Worm (Caenorhabditis elegans) whole organism, late embryonic: Measurements from ENCODE around the gene zig-10.

ENCODE experiments used
- C08G9.2 ChIP-seq: sonication (generic microtip); optimal IDR thresholded peaks from 2 replicates; lab custom pipeline; 2016; ENCODE audit warnings: mild to moderate bottlenecking, missing genetic modification characterization, moderate library complexity, missing compliant biosample characterization
- F13H6.1 ChIP-seq: sonication (generic microtip); optimal IDR thresholded peaks from 2 replicates; lab custom pipeline; 2016; ENCODE audit warnings: missing genetic modification characterization, missing compliant biosample characterization
- K02D7.2 ChIP-seq: sonication (generic microtip); optimal IDR thresholded peaks from 2 replicates; lab custom pipeline; 2017; ENCODE audit warnings: mild to moderate bottlenecking, missing genetic modification characterization, missing compliant biosample characterization
- T23F11.4 ChIP-seq: fragments of 200-800 bp; sonication (Bioruptor generic); optimal IDR thresholded peaks from 2 replicates; lab custom pipeline; 2018; ENCODE audit warnings: mild to moderate bottlenecking, missing genetic modification characterization, missing compliant biosample characterization
- ahr-1 ChIP-seq: sonication (generic microtip); optimal IDR thresholded peaks from 2 replicates; lab custom pipeline; 2016; ENCODE audit warnings: missing genetic modification characterization, missing compliant biosample characterization
- ceh-18 ChIP-seq: sonication (generic microtip); optimal IDR thresholded peaks from 2 replicates; lab custom pipeline; 2016; ENCODE audit warnings: missing genetic modification characterization, missing compliant biosample characterization
- ceh-2 ChIP-seq: sonication (generic microtip); optimal IDR thresholded peaks from 2 replicates; lab custom pipeline; 2016; ENCODE audit warnings: missing genotype, missing genetic modification characterization, missing compliant biosample characterization
- ceh-22 ChIP-seq: sonication (generic microtip); optimal IDR thresholded peaks from 2 replicates; lab custom pipeline; 2017; ENCODE audit warnings: missing biosample characterization, missing genetic modification characterization
- ceh-30 ChIP-seq: fragments of 150-350 bp; optimal IDR thresholded peaks from 2 replicates; lab custom pipeline; 2014; ENCODE audit warnings: missing biosample characterization, missing genetic modification characterization
- ceh-48 ChIP-seq: sonication (generic microtip); optimal IDR thresholded peaks from 2 replicates; lab custom pipeline; 2016; ENCODE audit warnings: missing genetic modification characterization, inconsistent platforms, missing compliant biosample characterization
- ceh-6 ChIP-seq: fragments of 200-800 bp; sonication (Bioruptor generic); optimal IDR thresholded peaks from 2 replicates; lab custom pipeline; 2018; ENCODE audit warnings: mild to moderate bottlenecking, missing genetic modification characterization, missing compliant biosample characterization
- ceh-9 ChIP-seq: sonication (generic microtip); optimal IDR thresholded peaks from 2 replicates; lab custom pipeline; 2016; ENCODE audit warnings: mild to moderate bottlenecking, missing genetic modification characterization, inconsistent platforms, missing compliant biosample characterization
- che-1 ChIP-seq: sonication (generic microtip); optimal IDR thresholded peaks from 2 replicates; lab custom pipeline; 2016; ENCODE audit warnings: mild to moderate bottlenecking, missing genetic modification characterization, missing compliant biosample characterization
- dmd-4 ChIP-seq: sonication (generic microtip); optimal IDR thresholded peaks from 2 replicates; lab custom pipeline; 2016; ENCODE audit warnings: borderline replicate concordance, missing genetic modification characterization, missing compliant biosample characterization
- elt-4 ChIP-seq: sonication (generic microtip); optimal IDR thresholded peaks from 2 replicates; lab custom pipeline; 2016; ENCODE audit warnings: missing genetic modification characterization, missing compliant biosample characterization
- ets-4 ChIP-seq: sonication (generic microtip); optimal IDR thresholded peaks from 2 replicates; lab custom pipeline; 2016; ENCODE audit warnings: missing genetic modification characterization, missing compliant biosample characterization
- fax-1 ChIP-seq: sonication (generic microtip); optimal IDR thresholded peaks from 2 replicates; lab custom pipeline; 2016; ENCODE audit warnings: missing genotype, missing genetic modification characterization, missing compliant biosample characterization
- fkh-10 ChIP-seq: fragments of 150-350 bp; optimal IDR thresholded peaks from 2 replicates; lab custom pipeline; 2014; ENCODE audit warnings: missing biosample characterization, missing genetic modification reagents, missing genetic modification characterization
- fkh-6 ChIP-seq: sonication (generic microtip); optimal IDR thresholded peaks from 2 replicates; lab custom pipeline; 2016; ENCODE audit warnings: missing genetic modification characterization, missing compliant biosample characterization
- hlh-13 ChIP-seq: fragments of 200-800 bp; sonication (Bioruptor generic); optimal IDR thresholded peaks from 2 replicates; lab custom pipeline; 2018; ENCODE audit warnings: mild to moderate bottlenecking, missing genetic modification characterization, missing compliant biosample characterization
- hlh-15 ChIP-seq: sonication (generic microtip); optimal IDR thresholded peaks from 2 replicates; lab custom pipeline; 2016; ENCODE audit warnings: missing genetic modification characterization, missing compliant biosample characterization
- hlh-8 ChIP-seq: sonication (generic microtip); optimal IDR thresholded peaks from 2 replicates; lab custom pipeline; 2016; ENCODE audit warnings: missing genotype, missing genetic modification characterization, missing compliant biosample characterization
- lim-6 ChIP-seq: sonication (generic microtip); optimal IDR thresholded peaks from 2 replicates; lab custom pipeline; 2016; ENCODE audit warnings: missing genetic modification characterization, missing compliant biosample characterization
- madf-2 ChIP-seq: sonication (generic microtip); optimal IDR thresholded peaks from 2 replicates; lab custom pipeline; 2017; ENCODE audit warnings: missing genetic modification characterization, missing compliant biosample characterization
- nhr-11 ChIP-seq: fragments of 150-350 bp; optimal IDR thresholded peaks from 2 replicates; lab custom pipeline; 2014; ENCODE audit warnings: missing biosample characterization, missing genetic modification characterization
- pag-3 ChIP-seq: sonication (generic microtip); optimal IDR thresholded peaks from 2 replicates; lab custom pipeline; 2016; ENCODE audit warnings: missing compliant biosample characterization, missing genetic modification characterization, borderline replicate concordance
- pat-9 ChIP-seq: fragments of 200-800 bp; sonication (Bioruptor generic); optimal IDR thresholded peaks from 2 replicates; lab custom pipeline; 2018; ENCODE audit warnings: mild to moderate bottlenecking, missing genetic modification characterization, moderate library complexity, missing compliant biosample characterization
- pha-2 ChIP-seq: sonication (generic microtip); optimal IDR thresholded peaks from 2 replicates; lab custom pipeline; 2017; ENCODE audit warnings: mild to moderate bottlenecking, missing genetic modification characterization, missing compliant biosample characterization
- pros-1 ChIP-seq: fragments of 150-350 bp; optimal IDR thresholded peaks from 2 replicates; lab custom pipeline; 2014; ENCODE audit warnings: missing biosample characterization, missing genetic modification reagents, missing genetic modification characterization
- ref-2 ChIP-seq: sonication (generic microtip); optimal IDR thresholded peaks from 2 replicates; lab custom pipeline; 2016; ENCODE audit warnings: missing genetic modification characterization, missing compliant biosample characterization
- rnt-1 ChIP-seq: sonication (generic microtip); optimal IDR thresholded peaks from 2 replicates; lab custom pipeline; 2016; ENCODE audit warnings: missing genetic modification characterization, missing compliant biosample characterization
- sdc-2 ChIP-seq: sonication (generic microtip); optimal IDR thresholded peaks from 2 replicates; lab custom pipeline; 2016; ENCODE audit warnings: missing genotype, missing genetic modification characterization, missing compliant biosample characterization
- tbx-2 ChIP-seq: sonication (generic microtip); optimal IDR thresholded peaks from 2 replicates; lab custom pipeline; 2016; ENCODE audit warnings: missing genetic modification characterization, missing compliant biosample characterization
- tbx-7 ChIP-seq: sonication (generic microtip); optimal IDR thresholded peaks from 2 replicates; lab custom pipeline; 2016; ENCODE audit warnings: missing genotype, missing genetic modification characterization, missing compliant biosample characterization
- unc-42 ChIP-seq: sonication (generic microtip); optimal IDR thresholded peaks from 2 replicates; lab custom pipeline; 2016; ENCODE audit warnings: missing genotype, missing genetic modification characterization, missing compliant biosample characterization
- unc-55 ChIP-seq: sonication (generic microtip); optimal IDR thresholded peaks from 2 replicates; lab custom pipeline; 2017; ENCODE audit warnings: missing biosample characterization, missing genetic modification reagents, missing genetic modification characterization
- unc-86 ChIP-seq: sonication (generic microtip); optimal IDR thresholded peaks from 2 replicates; lab custom pipeline; 2016; ENCODE audit warnings: missing genetic modification characterization, missing compliant biosample characterization
- zip-5 ChIP-seq: sonication (generic microtip); optimal IDR thresholded peaks from 2 replicates; lab custom pipeline; 2016; ENCODE audit warnings: missing genetic modification characterization, missing compliant biosample characterization

Gene zig-10

DNA sequence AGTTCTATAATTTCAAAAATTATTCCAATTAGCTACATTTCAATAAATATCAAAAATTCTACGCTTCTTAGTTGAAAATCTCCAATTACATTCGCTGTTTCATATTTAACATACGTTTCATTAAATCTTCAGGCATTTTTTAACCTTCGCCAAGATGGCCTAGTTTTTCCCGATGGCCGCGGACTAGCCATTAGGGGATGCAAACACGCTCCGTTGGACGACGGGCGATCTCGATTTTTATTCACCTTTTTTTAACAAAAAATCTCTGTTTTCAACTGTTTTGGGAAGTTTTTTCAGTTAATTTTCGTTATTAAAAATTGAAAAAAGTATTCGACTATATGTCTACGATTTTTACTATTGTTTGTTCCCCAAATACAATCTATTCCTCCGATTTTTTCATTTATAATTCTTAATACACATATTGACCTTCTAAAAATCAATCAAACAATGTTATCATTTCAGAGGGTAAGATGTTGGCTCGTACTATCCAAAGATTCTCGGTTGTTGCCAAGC lies 15.3 kb upstream of the zig-10 start, which contains the start of gene F58F12.1 (continued):
- TF ChIP-seq tbx-7 (tag; lab: Kevin White, UChicago) (peak; percentile 74), madf-2 (no peak), hlh-8 (tag; lab: Kevin White, UChicago) (peak; percentile 71), sdc-2 (tag; lab: Kevin White, UChicago) (no peak), ceh-30 (tag; lab: Kevin White, UChicago) (no peak), nhr-11 (tag; lab: Kevin White, UChicago) (no peak), elt-4 (tag; lab: Kevin White, UChicago) (no peak), ets-4 (tag; lab: Kevin White, UChicago) (peak; percentile 82), fkh-6 (tag; lab: Kevin White, UChicago) (peak; percentile 35), ahr-1 (no peak), pros-1 (no peak), hlh-13 (GFP tag; lab: Kevin White, UChicago) (no peak), F13H6.1 (tag; lab: Kevin White, UChicago) (peak; percentile 38), pag-3 (tag; lab: Kevin White, UChicago) (no peak), ref-2 (tag; lab: Kevin White, UChicago) (peak; percentile 56), ceh-6 (GFP tag; lab: Kevin White, UChicago) (no peak), fkh-10 (GFP tag; lab: Kevin White, UChicago) (no peak)

DNA sequence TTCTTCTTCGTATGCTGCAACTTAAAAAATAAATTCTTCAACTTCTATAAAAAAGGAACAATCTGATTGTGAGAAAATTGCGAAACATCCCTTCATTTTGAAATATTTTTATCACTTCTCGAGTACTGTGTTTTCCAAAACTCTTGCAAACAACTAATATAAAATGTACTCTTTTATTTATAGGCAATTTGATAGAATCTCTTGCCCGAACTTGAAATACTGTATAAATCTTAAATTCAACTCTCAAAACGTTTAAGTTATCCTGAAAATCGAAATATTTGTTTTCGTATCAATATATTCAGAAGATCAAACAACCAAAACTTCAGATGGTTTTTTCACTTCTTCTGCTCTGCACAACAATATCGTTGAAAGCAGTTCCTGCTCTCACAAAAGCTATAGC lies 12.0 kb upstream of the zig-10 start, which contains the start of gene F58F12.4:
F58F12.4 (plus strand) TSS at position 301 of the 400 bp plus-strand sequence.
- no peak for TF ChIP-seq unc-86 (tag; lab: Kevin White, UChicago)
- no peak for TF ChIP-seq ceh-18 (tag; lab: Kevin White, UChicago)
- no peak for TF ChIP-seq ceh-2 (tag; lab: Kevin White, UChicago)
- TF ChIP-seq fkh-10 (GFP tag; lab: Kevin White, UChicago) = no peak
- no peak for TF ChIP-seq unc-55 (GFP tag; lab: Kevin White, UChicago)
- TF ChIP-seq ceh-9 (tag; lab: Kevin White, UChicago) = no peak
- no peak for TF ChIP-seq pat-9 (tag; lab: Kevin White, UChicago)
- no peak for TF ChIP-seq tbx-2 (tag; lab: Kevin White, UChicago)
- TF ChIP-seq C08G9.2 (tag; lab: Kevin White, UChicago) = no peak
- no peak for TF ChIP-seq ceh-48

DNA sequence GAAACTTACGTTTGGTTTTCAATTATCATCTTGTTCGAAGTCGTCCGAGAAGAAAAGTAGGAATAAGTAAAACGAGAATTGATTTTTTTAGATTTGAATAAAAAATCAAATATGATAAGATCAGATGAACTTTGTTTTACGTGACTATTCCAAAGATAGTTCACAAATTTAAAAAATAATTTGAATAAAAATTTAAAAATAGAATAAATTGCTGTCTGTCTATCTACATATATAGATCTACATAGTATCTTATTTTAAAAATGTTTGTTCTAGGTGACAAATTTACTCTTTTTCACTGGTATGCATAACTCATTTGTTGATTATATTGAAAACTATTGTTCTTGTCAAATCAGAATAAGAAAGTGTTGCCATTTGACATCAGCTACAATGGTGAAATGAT lies 10.6 kb upstream of the zig-10 start, which contains the start of gene F58F12.2:
F58F12.2 (minus strand) TSS at position 101 of the 400 bp plus-strand sequence.
- TF ChIP-seq rnt-1 (tag; lab: Kevin White, UChicago) = no peak
- TF ChIP-seq hlh-15 (tag; lab: Kevin White, UChicago) = no peak
- no peak for TF ChIP-seq unc-42 (tag; lab: Kevin White, UChicago)
- TF ChIP-seq hlh-8 (tag; lab: Kevin White, UChicago) = no peak
- no peak for TF ChIP-seq ets-4 (tag; lab: Kevin White, UChicago)
- TF ChIP-seq lim-6 (tag; lab: Kevin White, UChicago) = no peak
- no peak for TF ChIP-seq pros-1
- TF ChIP-seq zip-5 (tag; lab: Kevin White, UChicago) = no peak
- no peak for TF ChIP-seq dmd-4
- no peak for TF ChIP-seq hlh-13 (GFP tag; lab: Kevin White, UChicago)
- no peak for TF ChIP-seq fax-1 (tag; lab: Kevin White, UChicago)
- TF ChIP-seq K02D7.2 = no peak
- no peak for TF ChIP-seq unc-86 (tag; lab: Kevin White, UChicago)
- no peak for TF ChIP-seq ceh-22

- no peak for TF ChIP-seq che-1 (tag; lab: Kevin White, UChicago)
- no peak for TF ChIP-seq pha-2 (tag; lab: Kevin White, UChicago)
- no peak for TF ChIP-seq T23F11.4 (GFP tag; lab: Kevin White, UChicago)
Measured at ce11 chrII:6391195-6391594, 7.3 kb upstream of the zig-10 start, which contains the start of gene F58F12.3. F58F12.3 (minus strand) TSS chrII:6391295.
